Worm (Caenorhabditis elegans) whole organism, L1 larva: Measurements from ENCODE around the gene F44E5.15.

Experiments used
- C04F5.9 ChIP-seq: sonication (generic microtip); optimal IDR thresholded peaks from 2 replicates; lab custom pipeline; 2016; ENCODE audit warnings: missing genetic modification characterization, missing compliant biosample characterization
- C16A3.4 ChIP-seq: fragments of 150-350 bp; optimal IDR thresholded peaks from 2 replicates; lab custom pipeline; 2014; ENCODE audit warnings: missing biosample characterization, missing genetic modification characterization
- F16B12.6 ChIP-seq: fragments of 150-350 bp; optimal IDR thresholded peaks from 2 replicates; lab custom pipeline; 2014; ENCODE audit warnings: missing biosample characterization, missing genetic modification characterization
- Y116A8C.19 ChIP-seq: sonication (generic microtip); optimal IDR thresholded peaks from 2 replicates; lab custom pipeline; 2016; ENCODE audit warnings: missing compliant biosample characterization, missing genetic modification characterization, borderline replicate concordance
- aha-1 ChIP-seq: fragments of 150-350 bp; optimal IDR thresholded peaks from 2 replicates; lab custom pipeline; 2014; ENCODE audit warnings: missing biosample characterization, missing genetic modification characterization
- aly-2 ChIP-seq: fragments of 150-350 bp; optimal IDR thresholded peaks from 2 replicates; lab custom pipeline; 2014; ENCODE audit warnings: missing biosample characterization, missing genetic modification characterization
- ama-1 ChIP-seq: fragments of 150-350 bp; optimal IDR thresholded peaks from 2 replicates; lab custom pipeline; 2014
- blmp-1 ChIP-seq: fragments of 150-350 bp; optimal IDR thresholded peaks from 2 replicates; lab custom pipeline; 2014; ENCODE audit warnings: missing biosample characterization, missing genetic modification characterization
- ceh-88 ChIP-seq: fragments of 200-800 bp; sonication (Bioruptor generic); IDR thresholded peaks from 2 replicates; pipeline ENCODE4 v1.3.6; 2022; ENCODE audit warnings: missing genetic modification characterization, missing compliant biosample characterization
- ceh-90 ChIP-seq: sonication (generic microtip); optimal IDR thresholded peaks from 2 replicates; lab custom pipeline; 2016; ENCODE audit warnings: missing genetic modification characterization, missing compliant biosample characterization
- dpl-1 ChIP-seq, 3 experiments: fragments of 150-350 bp in 2 of 3; sonication (generic microtip) in 1 of 3; optimal IDR thresholded peaks; 2 replicates each; lab custom pipeline; 2014 to 2017; ENCODE audit warnings: missing biosample characterization in 3 of 3, missing genetic modification characterization in 3 of 3, missing genetic modification reagents in 3 of 3
- dsc-1 ChIP-seq: sonication (generic microtip); optimal IDR thresholded peaks from 2 replicates; lab custom pipeline; 2016; ENCODE audit warnings: mild to moderate bottlenecking, missing genetic modification characterization, missing compliant biosample characterization
- efl-1 ChIP-seq, 4 experiments: fragments of 150-350 bp; optimal IDR thresholded peaks in 3 of 4; peaks in 1 of 4; 1 replicate in 1 of 4; 2 replicates in 3 of 4; lab custom pipeline; 2014; ENCODE audit warnings: missing biosample characterization in 2 of 4, missing genetic modification characterization in 2 of 4, missing genetic modification reagents in 2 of 4
- egl-13 ChIP-seq: sonication (generic microtip); optimal IDR thresholded peaks from 2 replicates; lab custom pipeline; 2016; ENCODE audit warnings: missing genotype, missing genetic modification reagents, missing genetic modification characterization, missing compliant biosample characterization
- egl-27 ChIP-seq, 2 experiments: fragments of 150-350 bp in 1 of 2; sonication (generic microtip); optimal IDR thresholded peaks; 3 replicates each; lab custom pipeline; 2017 to 2018; ENCODE audit warnings: missing biosample characterization in 2 of 2, missing genetic modification characterization in 2 of 2, missing genetic modification reagents in 2 of 2
- elt-2 ChIP-seq: sonication (generic microtip); optimal IDR thresholded peaks from 2 replicates; lab custom pipeline; 2016; ENCODE audit warnings: missing genetic modification characterization, mild to moderate bottlenecking, inconsistent platforms, missing compliant biosample characterization, missing genetic modification reagents
- elt-3 ChIP-seq, 6 experiments: fragments of 150-350 bp in 1 of 6; sonication (generic microtip); optimal IDR thresholded peaks; 2 replicates each; lab custom pipeline; 2017 to 2018; ENCODE audit warnings: missing biosample characterization in 6 of 6, missing genetic modification characterization in 6 of 6, inconsistent platforms in 1 of 6
- ets-5 ChIP-seq: fragments of 200-800 bp; sonication (Bioruptor generic); IDR thresholded peaks from 2 replicates; pipeline ENCODE4 v1.3.6; 2022; ENCODE audit warnings: missing genetic modification characterization, missing compliant biosample characterization
- fkh-4 ChIP-seq: sonication (generic microtip); optimal IDR thresholded peaks from 2 replicates; lab custom pipeline; 2016; ENCODE audit warnings: missing compliant biosample characterization, missing genetic modification characterization, borderline replicate concordance
- fkh-8 ChIP-seq: sonication (generic microtip); optimal IDR thresholded peaks from 2 replicates; lab custom pipeline; 2016; ENCODE audit warnings: mild to moderate bottlenecking, missing genetic modification characterization, missing compliant biosample characterization
- grh-1 ChIP-seq: fragments of 200-800 bp; sonication (Bioruptor generic); IDR thresholded peaks from 2 replicates; pipeline ENCODE4 v1.3.6; 2022; ENCODE audit warnings: missing genetic modification reagents, missing genetic modification characterization, missing compliant biosample characterization
- irx-1 ChIP-seq: sonication (generic microtip); optimal IDR thresholded peaks from 2 replicates; lab custom pipeline; 2016; ENCODE audit warnings: missing genetic modification characterization, missing compliant biosample characterization
- isw-1 ChIP-seq: fragments of 200-800 bp; sonication (Bioruptor generic); IDR thresholded peaks from 2 replicates; pipeline ENCODE4 v1.3.6; 2022; ENCODE audit warnings: missing genetic modification characterization, missing compliant biosample characterization
- jun-1 ChIP-seq: fragments of 150-350 bp; optimal IDR thresholded peaks from 2 replicates; lab custom pipeline; 2014; ENCODE audit warnings: missing biosample characterization, missing genetic modification reagents, missing genetic modification characterization
- lin-13 ChIP-seq: fragments of 150-350 bp; optimal IDR thresholded peaks from 2 replicates; lab custom pipeline; 2014; ENCODE audit warnings: missing biosample characterization, missing genetic modification reagents, missing genetic modification characterization
- lin-14 ChIP-seq: fragments of 200-800 bp; sonication (Bioruptor generic); optimal IDR thresholded peaks from 2 replicates; lab custom pipeline; 2018; ENCODE audit warnings: mild to moderate bottlenecking, missing genetic modification characterization, moderate library complexity, missing compliant biosample characterization
- lin-35 ChIP-seq, 2 experiments: fragments of 150-350 bp; optimal IDR thresholded peaks; 2 replicates each; lab custom pipeline; 2014; ENCODE audit warnings: missing biosample characterization in 2 of 2, missing genetic modification characterization in 2 of 2, missing genetic modification reagents in 2 of 2
- lin-39 ChIP-seq: fragments of 150-350 bp; optimal IDR thresholded peaks from 2 replicates; lab custom pipeline; 2014; ENCODE audit warnings: missing biosample characterization, missing genetic modification reagents, missing genetic modification characterization
- lir-3 ChIP-seq: sonication (generic microtip); optimal IDR thresholded peaks from 2 replicates; lab custom pipeline; 2016; ENCODE audit warnings: mild to moderate bottlenecking, missing genetic modification characterization, moderate library complexity, missing compliant biosample characterization; ENCODE audit not compliant: poor library complexity
- mef-2 ChIP-seq: fragments of 150-350 bp; optimal IDR thresholded peaks from 2 replicates; lab custom pipeline; 2014; ENCODE audit warnings: missing biosample characterization, missing genetic modification characterization
- nhr-19 ChIP-seq: fragments of 200-800 bp; sonication (Bioruptor generic); conservative IDR thresholded peaks from 2 replicates; pipeline ENCODE4 v1.3.6; 2022; ENCODE audit warnings: missing genetic modification characterization, missing compliant biosample characterization
- nhr-20 ChIP-seq: sonication (generic microtip); optimal IDR thresholded peaks from 2 replicates; lab custom pipeline; 2016; ENCODE audit warnings: mild to moderate bottlenecking, missing genetic modification characterization, missing compliant biosample characterization
- nhr-71 ChIP-seq: sonication (generic microtip); optimal IDR thresholded peaks from 2 replicates; lab custom pipeline; 2016; ENCODE audit warnings: mild to moderate bottlenecking, missing genetic modification characterization, moderate library complexity, missing compliant biosample characterization
- nhr-76 ChIP-seq: sonication (generic microtip); optimal IDR thresholded peaks from 2 replicates; lab custom pipeline; 2017; ENCODE audit warnings: missing biosample characterization, missing genetic modification characterization
- nhr-77 ChIP-seq: fragments of 150-350 bp; optimal IDR thresholded peaks from 2 replicates; lab custom pipeline; 2014; ENCODE audit warnings: missing biosample characterization, missing genetic modification characterization
- nhr-85 ChIP-seq: sonication (generic microtip); peaks from one replicate; lab custom pipeline; 2016; ENCODE audit warnings: missing genetic modification characterization, inconsistent platforms, missing compliant biosample characterization
- nhr-90 ChIP-seq: sonication (generic microtip); optimal IDR thresholded peaks from 2 replicates; lab custom pipeline; 2016; ENCODE audit warnings: mild to moderate bottlenecking, missing genetic modification characterization, missing compliant biosample characterization; ENCODE audit not compliant: poor library complexity
- pax-3 ChIP-seq: fragments of 200-800 bp; sonication (Bioruptor generic); optimal IDR thresholded peaks from 2 replicates; lab custom pipeline; 2018; ENCODE audit warnings: mild to moderate bottlenecking, missing genetic modification characterization, moderate library complexity, missing compliant biosample characterization
- skn-1 ChIP-seq: fragments of 150-350 bp; optimal IDR thresholded peaks from 2 replicates; lab custom pipeline; 2014; ENCODE audit warnings: missing biosample characterization, missing genetic modification characterization
- snpc-4 ChIP-seq: fragments of 150-350 bp; optimal IDR thresholded peaks from 2 replicates; lab custom pipeline; 2014; ENCODE audit warnings: missing biosample characterization, missing genetic modification characterization
- snu-23 ChIP-seq: sonication (generic microtip); optimal IDR thresholded peaks from 2 replicates; lab custom pipeline; 2016; ENCODE audit warnings: missing genetic modification characterization, missing compliant biosample characterization
- sup-37 ChIP-seq: fragments of 200-800 bp; sonication (Bioruptor generic); optimal IDR thresholded peaks from 2 replicates; lab custom pipeline; 2018; ENCODE audit warnings: mild to moderate bottlenecking, missing genetic modification characterization, missing compliant biosample characterization
- swsn-7 ChIP-seq: sonication (generic microtip); optimal IDR thresholded peaks from 2 replicates; lab custom pipeline; 2016; ENCODE audit warnings: missing genetic modification characterization, missing compliant biosample characterization
- unc-86 ChIP-seq: sonication (generic microtip); optimal IDR thresholded peaks from 2 replicates; lab custom pipeline; 2016; ENCODE audit warnings: missing genetic modification characterization, missing compliant biosample characterization
- unc-98 ChIP-seq: fragments of 200-800 bp; sonication (Bioruptor generic); IDR thresholded peaks from 2 replicates; pipeline ENCODE4 v1.3.6; 2022; ENCODE audit warnings: missing genetic modification characterization, missing compliant biosample characterization
- xbp-1 ChIP-seq: sonication (generic microtip); optimal IDR thresholded peaks from 2 replicates; lab custom pipeline; 2016; ENCODE audit warnings: missing genetic modification characterization, missing compliant biosample characterization
- zip-4 ChIP-seq: fragments of 200-800 bp; sonication (Bioruptor generic); optimal IDR thresholded peaks from 2 replicates; lab custom pipeline; 2018; ENCODE audit warnings: mild to moderate bottlenecking, missing genetic modification characterization, moderate library complexity, missing compliant biosample characterization
- ztf-4 ChIP-seq: fragments of 150-350 bp; optimal IDR thresholded peaks from 2 replicates; lab custom pipeline; 2014; ENCODE audit warnings: missing biosample characterization, missing genetic modification characterization

Gene F44E5.15

DNA sequence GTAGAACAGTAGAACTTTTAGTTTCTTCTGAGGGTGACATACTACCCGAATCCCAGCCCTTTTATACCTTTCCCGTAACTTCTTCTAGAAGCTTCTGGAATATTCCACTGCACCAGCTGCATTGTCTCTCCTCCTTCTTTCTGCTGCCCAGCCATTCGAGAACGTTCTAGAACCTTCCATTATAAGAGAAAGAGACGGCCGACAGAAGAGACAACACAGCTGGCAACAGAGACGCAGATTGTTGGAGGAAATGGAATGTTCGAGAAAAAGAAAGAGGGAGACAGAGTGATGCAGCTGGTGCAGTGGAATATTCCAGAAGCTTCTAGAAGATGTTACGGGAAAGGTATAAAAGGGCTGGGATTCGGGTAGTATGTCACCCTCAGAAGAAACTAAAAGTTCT is 13.2 kb upstream of the F44E5.15 start, which contains the start of the genes F44E5.4 and F44E5.5 (continued):
- TF ChIP-seq egl-27 (tag; optimal IDR thresholded peaks at IDR 0.05; lab: Kevin White, UChicago) (peak in 1 of 2 experiments; percentile 25), elt-3 (tag; optimal IDR thresholded peaks at IDR 0.05; lab: Kevin White, UChicago) (peak in 2 of 6 experiments; percentile 63 to 86), pax-3 (peak; percentile 90), fkh-8 (tag; lab: Kevin White, UChicago) (peak; percentile 98), dsc-1 (peak; percentile 91), ceh-88 (GFP tag; lab: Robert Waterston, UW) (peak; percentile 94), sup-37 (GFP tag; lab: Kevin White, UChicago) (peak; percentile 77), nhr-19 (GFP tag; lab: Robert Waterston, UW) (peak; percentile 96), ceh-90 (peak; percentile 12), zip-4 (GFP tag; lab: Kevin White, UChicago) (peak; percentile 76), grh-1 (GFP tag; lab: Robert Waterston, UW) (peak; percentile 94), ztf-4 (tag; lab: Kevin White, UChicago) (peak; percentile 77), nhr-76 (peak; percentile 27), C04F5.9 (tag; lab: Kevin White, UChicago) (peak; percentile 36), dpl-1 (GFP tag; optimal IDR thresholded peaks at IDR 0.05; lab: Kevin White, UChicago) (peak; percentile 57 to 62 (median 62)), lin-14 (peak; percentile 94)

DNA sequence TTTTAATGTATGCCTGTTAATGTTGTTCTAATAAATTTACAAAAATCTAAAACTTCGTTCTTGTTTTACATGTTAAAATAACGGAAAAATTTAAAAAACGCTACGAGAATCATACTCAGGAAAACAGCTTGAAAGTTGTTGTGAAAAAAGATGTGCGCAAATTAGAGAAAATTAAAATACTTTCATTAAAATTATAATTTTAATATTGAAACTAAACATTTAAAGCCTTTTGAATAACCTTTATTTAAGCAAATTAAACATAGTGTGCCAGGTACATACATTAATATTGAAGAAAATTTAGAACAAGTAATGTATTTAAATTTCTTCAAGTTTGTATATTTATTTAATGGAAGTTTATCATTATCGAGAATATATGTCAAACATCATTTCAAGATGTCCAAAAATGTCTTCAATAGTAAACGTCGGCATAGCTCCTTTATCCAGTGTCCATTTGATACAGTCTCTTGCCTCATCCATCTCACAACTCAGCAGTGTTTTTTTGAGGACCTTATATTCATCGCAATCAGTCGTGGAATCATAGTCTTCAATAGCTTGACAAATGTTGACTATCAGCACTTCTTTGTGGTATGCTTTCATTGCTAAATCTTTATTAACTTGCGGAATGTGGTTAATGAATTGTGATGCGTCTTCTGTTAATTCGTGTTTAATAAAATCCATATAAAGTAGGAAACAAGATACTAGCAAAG is 10.5 kb upstream of the F44E5.15 start:
- TF ChIP-seq ama-1 (peak; percentile 98), egl-13 (tag; lab: Kevin White, UChicago) (peak; percentile 41), jun-1 (tag; lab: Kevin White, UChicago) (no peak), nhr-20 (tag; lab: Kevin White, UChicago) (peak; percentile 57), nhr-77 (tag; lab: Kevin White, UChicago) (no peak), C16A3.4 (tag; lab: Kevin White, UChicago) (peak; percentile 19), irx-1 (tag; lab: Kevin White, UChicago) (peak; percentile 15), nhr-85 (tag; lab: Kevin White, UChicago) (peak; percentile 43), snu-23 (peak; percentile 55), ceh-88 (GFP tag; lab: Robert Waterston, UW) (peak; percentile 52; the same call in 1 of the 2 replicates), nhr-19 (GFP tag; lab: Robert Waterston, UW) (peak; percentile 41), aly-2 (tag; lab: Kevin White, UChicago) (peak; percentile 98), swsn-7 (tag; lab: Kevin White, UChicago) (peak; percentile 31), snpc-4 (peak; percentile 63), lin-13 (GFP tag; lab: Kevin White, UChicago) (peak; percentile 44), ets-5 (no peak), fkh-8 (tag; lab: Kevin White, UChicago) (peak; percentile 80), elt-2 (tag; lab: Kevin White, UChicago) (peak; percentile 8), xbp-1 (tag; lab: Kevin White, UChicago) (no peak), isw-1 (GFP tag; lab: Robert Waterston, UW) (peak; percentile 14; the same call in 1 of the 2 replicates), unc-86 (tag; lab: Kevin White, UChicago) (peak; percentile 21), Y116A8C.19 (tag; lab: Kevin White, UChicago) (no peak), ztf-4 (tag; lab: Kevin White, UChicago) (peak; percentile 91), aha-1 (tag; lab: Kevin White, UChicago) (peak; percentile 27), efl-1 (optimal IDR thresholded peaks at IDR 0.05; lab: Kevin White, UChicago) (no peak), efl-1 (GFP tag; optimal IDR thresholded peaks at IDR 0.05 in 1 of 2; lab: Kevin White, UChicago) (peak in 1 of 2 experiments; percentile 42), pax-3 (peak; percentile 31), unc-98 (GFP tag; lab: Robert Waterston, UW) (no peak), lir-3 (tag; lab: Kevin White, UChicago) (no peak), mef-2 (tag; lab: Kevin White, UChicago) (peak; percentile 56), sup-37 (GFP tag; lab: Kevin White, UChicago) (no peak), fkh-4 (tag; lab: Kevin White, UChicago) (no peak), nhr-71 (tag; lab: Kevin White, UChicago) (peak; percentile 66), dpl-1 (GFP tag; optimal IDR thresholded peaks at IDR 0.05; lab: Kevin White, UChicago) (peak in 2 of 3 experiments; percentile 29 to 46), lin-35 (GFP tag; optimal IDR thresholded peaks at IDR 0.05; lab: Kevin White, UChicago) (peak; percentile 2 to 53), elt-3 (tag; optimal IDR thresholded peaks at IDR 0.05; lab: Kevin White, UChicago) (peak in 1 of 6 experiments; percentile 65), F16B12.6 (tag; lab: Kevin White, UChicago) (peak; percentile 10), lin-39 (tag; lab: Kevin White, UChicago) (no peak), skn-1 (tag; lab: Kevin White, UChicago) (peak; percentile 96), nhr-90 (tag; lab: Kevin White, UChicago) (peak; percentile 26), blmp-1 (no peak)
